Fruit fly (Drosophila melanogaster) whole organism, pupa: Measurements from ENCODE around the gene CG7579.

Experiments used
- CG10348 ChIP-seq: fragments of 200-800 bp; sonication (Bioruptor generic); IDR thresholded peaks from 2 replicates; pipeline ENCODE4 v1.3.6; 2022; ENCODE audit warnings: missing biosample characterization, missing genetic modification characterization
- CG12605 ChIP-seq: fragments of 200-800 bp; sonication (Bioruptor generic); IDR thresholded peaks from 2 replicates; pipeline ENCODE4 v1.3.6; 2022; ENCODE audit warnings: missing biosample characterization, missing genetic modification characterization
- CG13204 ChIP-seq: fragments of 200-800 bp; sonication (Bioruptor generic); optimal IDR thresholded peaks from 2 replicates; lab custom pipeline; 2018; ENCODE audit warnings: missing biosample characterization, mild to moderate bottlenecking, missing genetic modification characterization, moderate library complexity
- CG14655 ChIP-seq: fragments of 200-800 bp; sonication (Bioruptor generic); optimal IDR thresholded peaks from 3 replicates; lab custom pipeline; 2017; ENCODE audit warnings: mild to moderate bottlenecking, missing biosample characterization, missing genetic modification reagents, missing genetic modification characterization
- CG15710 ChIP-seq: fragments of 200-800 bp; sonication (Bioruptor generic); optimal IDR thresholded peaks from 2 replicates; lab custom pipeline; 2018; ENCODE audit warnings: missing biosample characterization, mild to moderate bottlenecking, missing genetic modification characterization, moderate library complexity
- CG17806 ChIP-seq: fragments of 200-800 bp; sonication (Bioruptor generic); optimal IDR thresholded peaks from 2 replicates; lab custom pipeline; 2018; ENCODE audit warnings: missing biosample characterization, mild to moderate bottlenecking, missing genetic modification characterization, moderate library complexity
- CG32121 ChIP-seq: fragments of 200-800 bp; sonication (Bioruptor generic); IDR thresholded peaks from 2 replicates; pipeline ENCODE4 v1.3.6; 2022; ENCODE audit warnings: missing biosample characterization, missing genetic modification characterization
- CG34367 ChIP-seq: fragments of 200-800 bp; sonication (Bioruptor generic); optimal IDR thresholded peaks from 2 replicates; lab custom pipeline; 2018; ENCODE audit warnings: missing biosample characterization, mild to moderate bottlenecking, missing genetic modification characterization
- CG4496 ChIP-seq: fragments of 200-800 bp; sonication (Bioruptor generic); IDR thresholded peaks from 3 replicates; pipeline ENCODE4 v1.3.6; 2022; ENCODE audit warnings: missing biosample characterization, missing genetic modification characterization
- CG8159 ChIP-seq: fragments of 200-800 bp; sonication (Bioruptor generic); optimal IDR thresholded peaks from 3 replicates; lab custom pipeline; 2018; ENCODE audit warnings: missing biosample characterization, mild to moderate bottlenecking, missing genetic modification characterization, moderate library complexity
- CG8301 ChIP-seq: fragments of 200-800 bp; sonication (Bioruptor generic); optimal IDR thresholded peaks from 2 replicates; lab custom pipeline; 2018; ENCODE audit warnings: missing biosample characterization, mild to moderate bottlenecking, missing genetic modification characterization
- CG9948 ChIP-seq: fragments of 200-800 bp; sonication (Bioruptor generic); optimal IDR thresholded peaks from 2 replicates; lab custom pipeline; 2018; ENCODE audit warnings: missing biosample characterization, mild to moderate bottlenecking, missing genetic modification characterization, moderate library complexity
- D1 ChIP-seq: fragments of 200-800 bp; sonication (Bioruptor generic); optimal IDR thresholded peaks from 2 replicates; lab custom pipeline; 2018; ENCODE audit warnings: missing biosample characterization, mild to moderate bottlenecking, missing genetic modification characterization, moderate library complexity
- EcR ChIP-seq: fragments of 200-800 bp; sonication (Bioruptor generic); optimal IDR thresholded peaks from 3 replicates; lab custom pipeline; 2019; ENCODE audit warnings: missing biosample characterization, missing genetic modification characterization, mild to moderate bottlenecking, moderate library complexity, missing genetic modification reagents
- Ets98B ChIP-seq: fragments of 200-800 bp; sonication (Bioruptor generic); IDR thresholded peaks from 2 replicates; pipeline ENCODE4 v1.3.6; 2022; ENCODE audit warnings: missing biosample characterization, missing genetic modification characterization
- Pif1A ChIP-seq: fragments of 200-800 bp; sonication (Bioruptor generic); optimal IDR thresholded peaks from 3 replicates; lab custom pipeline; 2016; ENCODE audit warnings: missing biosample characterization, missing genetic modification characterization
- Pif1B ChIP-seq: fragments of 200-800 bp; sonication (Bioruptor generic); optimal IDR thresholded peaks from 3 replicates; lab custom pipeline; 2016; ENCODE audit warnings: missing biosample characterization, missing genetic modification characterization
- Snoo ChIP-seq: fragments of 200-800 bp; sonication (Bioruptor generic); optimal IDR thresholded peaks from 3 replicates; lab custom pipeline; 2017; ENCODE audit warnings: missing biosample characterization, mild to moderate bottlenecking, missing genetic modification characterization, inconsistent platforms
- fd96Ca ChIP-seq: fragments of 200-800 bp; sonication (Bioruptor generic); IDR thresholded peaks from 3 replicates; pipeline ENCODE4 v1.3.6; 2022; ENCODE audit warnings: missing biosample characterization, missing genetic modification characterization
- gl ChIP-seq: fragments of 200-800 bp; sonication (Bioruptor generic); optimal IDR thresholded peaks from 2 replicates; lab custom pipeline; 2018; ENCODE audit warnings: missing biosample characterization, mild to moderate bottlenecking, missing genetic modification characterization
- rn ChIP-seq: fragments of 200-800 bp; sonication (Bioruptor generic); IDR thresholded peaks from 2 replicates; pipeline ENCODE4 v1.3.6; 2022; ENCODE audit warnings: missing biosample characterization, missing genetic modification characterization

CG7579 gene

dm6 chr3L:15683345-15683922 lies at the start of gene CG7579, which contains the start of gene Pgant8:
CG7579 (minus strand) TSS chr3L:15683445.
Pgant8 (plus strand) TSS chr3L:15683872.
- TF ChIP-seq Snoo (tag; lab: Kevin White, UChicago) = no peak
- TF ChIP-seq fd96Ca (GFP tag; lab: Robert Waterston, UW) = no peak
- TF ChIP-seq CG15710 (tag; lab: Kevin White, UChicago) = no peak
- no peak for TF ChIP-seq CG32121 (GFP tag; lab: Robert Waterston, UW)
- TF ChIP-seq CG8159 = no peak
- no peak for TF ChIP-seq Ets98B (GFP tag; lab: Robert Waterston, UW)
- no peak for TF ChIP-seq gl
- no peak for TF ChIP-seq D1 (tag; lab: Kevin White, UChicago)
- TF ChIP-seq CG14655 (GFP tag; lab: Kevin White, UChicago) = no peak
- TF ChIP-seq EcR (GFP tag; lab: Kevin White, UChicago) = no peak
- TF ChIP-seq rn = no peak
- TF ChIP-seq Pif1B (GFP tag; lab: Kevin White, UChicago) = no peak
- no peak for TF ChIP-seq CG8301
- TF ChIP-seq CG10348 (GFP tag; lab: Robert Waterston, UW) = no peak
- no peak for TF ChIP-seq CG17806
- TF ChIP-seq CG13204 (GFP tag; lab: Kevin White, UChicago) = no peak
- TF ChIP-seq CG9948 (tag; lab: Kevin White, UChicago) = no peak
- no peak for TF ChIP-seq CG4496 (GFP tag; lab: Robert Waterston, UW)
- no peak for TF ChIP-seq CG12605 (GFP tag; lab: Robert Waterston, UW)

- TF ChIP-seq fd96Ca (GFP tag; lab: Robert Waterston, UW) (no peak), CG8159 (peak; percentile 13)
Observed at dm6 chr3L:15731832-15732506, 48.7 kb upstream of the CG7579 start.

- TF ChIP-seq Ets98B (GFP tag; lab: Robert Waterston, UW) (peak; percentile 53; the same call in 1 of the 2 replicates), CG13204 (GFP tag; lab: Kevin White, UChicago) (no peak), CG8301 (no peak), CG17806 (no peak), rn (no peak), fd96Ca (GFP tag; lab: Robert Waterston, UW) (no peak), Pif1A (GFP tag; lab: Kevin White, UChicago) (no peak), Pif1B (GFP tag; lab: Kevin White, UChicago) (peak; percentile 2), CG10348 (GFP tag; lab: Robert Waterston, UW) (no peak), CG8159 (no peak), gl (no peak), Snoo (tag; lab: Kevin White, UChicago) (no peak), CG12605 (GFP tag; lab: Robert Waterston, UW) (no peak), CG34367 (tag; lab: Kevin White, UChicago) (no peak), D1 (tag; lab: Kevin White, UChicago) (peak; percentile 37), CG9948 (tag; lab: Kevin White, UChicago) (no peak), CG15710 (tag; lab: Kevin White, UChicago) (no peak), CG4496 (GFP tag; lab: Robert Waterston, UW) (no peak), CG14655 (GFP tag; lab: Kevin White, UChicago) (no peak), CG32121 (GFP tag; lab: Robert Waterston, UW) (no peak), EcR (GFP tag; lab: Kevin White, UChicago) (no peak)
Observed at dm6 chr3L:15729306-15730006, 46.2 kb upstream of the CG7579 start.

dm6 chr3L:15728195-15728594 lies 45.0 kb upstream of the CG7579 start, which contains the start of gene comm:
comm (minus strand) TSS chr3L:15728430.
- no peak for TF ChIP-seq CG17806
- TF ChIP-seq EcR (GFP tag; lab: Kevin White, UChicago) = peak; percentile 65
- no peak for TF ChIP-seq CG8159
- no peak for TF ChIP-seq CG13204 (GFP tag; lab: Kevin White, UChicago)
- TF ChIP-seq CG32121 (GFP tag; lab: Robert Waterston, UW) = peak; percentile 39; the same call in 1 of the 2 replicates
- TF ChIP-seq D1 (tag; lab: Kevin White, UChicago) = no peak
- TF ChIP-seq gl = peak; percentile 12
- 0 out of 2 replicates have a peak, but pooled peaks have one; percentile 15 for TF ChIP-seq Ets98B (GFP tag; lab: Robert Waterston, UW)
- TF ChIP-seq CG14655 (GFP tag; lab: Kevin White, UChicago) = no peak
- TF ChIP-seq fd96Ca (GFP tag; lab: Robert Waterston, UW) = no peak
- no peak; the same call in 2 of the 3 replicates for TF ChIP-seq CG4496 (GFP tag; lab: Robert Waterston, UW)
- no peak for TF ChIP-seq Pif1A (GFP tag; lab: Kevin White, UChicago)
- no peak for TF ChIP-seq CG10348 (GFP tag; lab: Robert Waterston, UW)
- TF ChIP-seq CG15710 (tag; lab: Kevin White, UChicago) = no peak
- no peak for TF ChIP-seq rn
- TF ChIP-seq CG12605 (GFP tag; lab: Robert Waterston, UW) = no peak

- TF ChIP-seq Snoo (tag; lab: Kevin White, UChicago) (no peak), CG13204 (GFP tag; lab: Kevin White, UChicago) (no peak), Pif1A (GFP tag; lab: Kevin White, UChicago) (no peak), CG17806 (no peak), Ets98B (GFP tag; lab: Robert Waterston, UW) (no peak)
Observed at dm6 chr3L:15726799-15727198, 43.6 kb upstream of the CG7579 start.
